Fruit fly (Drosophila melanogaster) whole organism, embryonic: ENCODE data around the gene CG15394.

Experiments used
- Atf-2 ChIP-seq: fragments of 200-800 bp; sonication (Bioruptor generic); optimal IDR thresholded peaks from 2 replicates; lab custom pipeline; 2016; ENCODE audit warnings: missing biosample characterization, missing genetic modification characterization
- Atf6 ChIP-seq: fragments of 200-800 bp; sonication (Bioruptor generic); IDR thresholded peaks from 2 replicates; pipeline ENCODE4 v1.3.6; 2022; ENCODE audit warnings: missing biosample characterization, missing genetic modification characterization
- CG1024 ChIP-seq: fragments of 200-800 bp; sonication (Bioruptor generic); IDR thresholded peaks from 2 replicates; pipeline ENCODE4 v1.3.6; 2022; ENCODE audit warnings: missing biosample characterization, missing genetic modification characterization
- CG10267 ChIP-seq: fragments of 200-800 bp; sonication (Bioruptor generic); optimal IDR thresholded peaks from 2 replicates; lab custom pipeline; 2018; ENCODE audit warnings: missing biosample characterization, mild to moderate bottlenecking, missing genetic modification characterization, moderate library complexity
- CG15073 ChIP-seq: fragments of 200-800 bp; sonication (Bioruptor generic); optimal IDR thresholded peaks from 2 replicates; lab custom pipeline; 2016; ENCODE audit warnings: missing biosample characterization, missing genetic modification characterization
- CG15514 ChIP-seq: fragments of 200-800 bp; sonication (Bioruptor generic); optimal IDR thresholded peaks from 3 replicates; lab custom pipeline; 2017; ENCODE audit warnings: missing biosample characterization, missing genetic modification characterization, mild to moderate bottlenecking, moderate library complexity, missing genetic modification reagents
- CG17361 ChIP-seq: fragments of 200-800 bp; sonication (Bioruptor generic); IDR thresholded peaks from 3 replicates; pipeline ENCODE4 v1.3.6; 2022; ENCODE audit warnings: missing biosample characterization, missing genetic modification characterization
- CG18262 ChIP-seq: fragments of 200-800 bp; optimal IDR thresholded peaks from 3 replicates; lab custom pipeline; 2019; ENCODE audit warnings: missing biosample characterization, mild to moderate bottlenecking, missing genetic modification characterization, moderate library complexity
- CG18619 ChIP-seq: fragments of 200-800 bp; sonication (Bioruptor generic); optimal IDR thresholded peaks from 3 replicates; lab custom pipeline; 2017; ENCODE audit warnings: missing biosample characterization, mild to moderate bottlenecking, missing genetic modification characterization
- CG2116 ChIP-seq: fragments of 200-800 bp; sonication (Bioruptor generic); optimal IDR thresholded peaks from 3 replicates; lab custom pipeline; 2018; ENCODE audit warnings: missing biosample characterization, mild to moderate bottlenecking, missing genetic modification characterization
- CG3838 ChIP-seq: fragments of 200-800 bp; sonication (Bioruptor generic); optimal IDR thresholded peaks from 3 replicates; lab custom pipeline; 2016; ENCODE audit warnings: missing biosample characterization, missing genetic modification characterization
- CG4617 ChIP-seq: fragments of 200-800 bp; sonication (Bioruptor generic); optimal IDR thresholded peaks from 3 replicates; lab custom pipeline; 2016; ENCODE audit warnings: missing biosample characterization, missing genetic modification characterization, borderline replicate concordance
- CG5953 ChIP-seq: fragments of 200-800 bp; sonication (Bioruptor generic); IDR thresholded peaks from 2 replicates; pipeline ENCODE4 v1.3.6; 2022; ENCODE audit warnings: missing biosample characterization, missing genetic modification characterization
- CG8290 ChIP-seq, 3 experiments: fragments of 200-800 bp; sonication (Bioruptor generic); optimal IDR thresholded peaks; 2 replicates each; lab custom pipeline; 2016 to 2019; ENCODE audit warnings: missing biosample characterization in 3 of 3, missing genetic modification characterization in 3 of 3, mild to moderate bottlenecking in 2 of 3, moderate library complexity in 1 of 3
- D19A ChIP-seq: fragments of 200-800 bp; optimal IDR thresholded peaks from 3 replicates; lab custom pipeline; 2019; ENCODE audit warnings: missing biosample characterization, mild to moderate bottlenecking, missing genetic modification characterization, moderate library complexity
- E2f2 ChIP-seq: fragments of 200-800 bp; sonication (Bioruptor generic); IDR thresholded peaks from 2 replicates; pipeline ENCODE4 v1.3.6; 2022; ENCODE audit warnings: missing biosample characterization, missing genetic modification characterization
- Hey ChIP-seq: fragments of 200-800 bp; sonication (Bioruptor generic); optimal IDR thresholded peaks from 3 replicates; lab custom pipeline; 2018; ENCODE audit warnings: missing biosample characterization, mild to moderate bottlenecking, missing genetic modification characterization
- Hr3 ChIP-seq: fragments of 200-800 bp; sonication (Bioruptor generic); optimal IDR thresholded peaks from 3 replicates; lab custom pipeline; 2016; ENCODE audit warnings: missing biosample characterization, missing genetic modification characterization
- Lhr ChIP-seq: fragments of 200-800 bp; sonication (Bioruptor generic); optimal IDR thresholded peaks from 3 replicates; lab custom pipeline; 2017; ENCODE audit warnings: mild to moderate bottlenecking, missing biosample characterization, missing genetic modification reagents, missing genetic modification characterization
- MBD-R2 ChIP-seq: fragments of 200-800 bp; sonication (Bioruptor generic); IDR thresholded peaks from 2 replicates; pipeline ENCODE4 v1.3.6; 2022; ENCODE audit warnings: missing biosample characterization, missing genetic modification characterization
- Mad ChIP-seq: fragments of 200-800 bp; sonication (Bioruptor generic); optimal IDR thresholded peaks from 2 replicates; lab custom pipeline; 2016; ENCODE audit warnings: missing biosample characterization, missing genetic modification characterization
- Med ChIP-seq: fragments of 200-800 bp; sonication (Bioruptor generic); peaks from one replicate; lab custom pipeline; 2016; ENCODE audit warnings: missing biosample characterization, missing genetic modification characterization, mild to moderate bottlenecking, inconsistent platforms, moderate library complexity
- NC2β ChIP-seq: fragments of 200-800 bp; sonication (Bioruptor generic); optimal IDR thresholded peaks from 2 replicates; lab custom pipeline; 2016; ENCODE audit warnings: missing biosample characterization, missing genetic modification characterization
- Nf-YC ChIP-seq: fragments of 200-800 bp; optimal IDR thresholded peaks from 3 replicates; lab custom pipeline; 2019; ENCODE audit warnings: missing biosample characterization, mild to moderate bottlenecking, missing genetic modification characterization, moderate library complexity
- Scr ChIP-seq: fragments of 200-800 bp; sonication (Bioruptor generic); IDR thresholded peaks from 2 replicates; pipeline ENCODE4 v1.3.6; 2022; ENCODE audit warnings: missing biosample characterization, missing genetic modification characterization; ENCODE audit not compliant: partially characterized antibody
- Sin3A ChIP-seq: fragments of >200 bp; optimal IDR thresholded peaks from 2 replicates; lab custom pipeline; 2018
- al ChIP-seq: fragments of 200-800 bp; sonication (Bioruptor generic); IDR thresholded peaks from 2 replicates; pipeline ENCODE4 v1.3.6; 2022; ENCODE audit warnings: missing biosample characterization, missing genetic modification characterization
- croc ChIP-seq: fragments of 200-800 bp; sonication (Bioruptor generic); conservative IDR thresholded peaks from 3 replicates; pipeline ENCODE4 v1.3.6; 2022; ENCODE audit warnings: missing biosample characterization, missing genetic modification characterization
- crp ChIP-seq, 2 experiments: fragments of 200-800 bp; sonication (Bioruptor generic); optimal IDR thresholded peaks; 2 replicates in 1 of 2; 3 replicates in 1 of 2; lab custom pipeline; 2017; ENCODE audit warnings: missing biosample characterization in 2 of 2, missing genetic modification characterization in 2 of 2, mild to moderate bottlenecking in 1 of 2, moderate library complexity in 1 of 2
- disco-r ChIP-seq: fragments of 200-800 bp; sonication (Bioruptor generic); optimal IDR thresholded peaks from 2 replicates; lab custom pipeline; 2016; ENCODE audit warnings: missing biosample characterization, missing genetic modification characterization
- eve ChIP-seq, 2 experiments: fragments of >200 bp; optimal IDR thresholded peaks; 2 replicates each; lab custom pipeline; 2017; ENCODE audit warnings: missing biosample characterization in 2 of 2, missing genetic modification characterization in 2 of 2
- gsb ChIP-seq: fragments of 200-800 bp; sonication (Bioruptor generic); IDR thresholded peaks from 2 replicates; pipeline ENCODE4 v1.3.6; 2022; ENCODE audit warnings: missing biosample characterization, missing genetic modification characterization
- her ChIP-seq: fragments of 200-800 bp; sonication (Bioruptor generic); optimal IDR thresholded peaks from 2 replicates; lab custom pipeline; 2016; ENCODE audit warnings: missing biosample characterization, missing genetic modification characterization
- hkb ChIP-seq, 2 experiments: fragments of 200-800 bp in 1 of 2; fragments of >200 bp in 1 of 2; sonication (Bioruptor generic) in 1 of 2; IDR thresholded peaks in 1 of 2; optimal IDR thresholded peaks in 1 of 2; 2 replicates each; pipeline versions ENCODE4 v1.3.6 to Lab custom; 2017 to 2022; ENCODE audit warnings: missing biosample characterization in 1 of 2, missing genetic modification characterization in 1 of 2
- hth ChIP-seq: fragments of >200 bp; optimal IDR thresholded peaks from 2 replicates; lab custom pipeline; 2017; ENCODE audit warnings: inconsistent platforms
- inv ChIP-seq: fragments of 200-800 bp; sonication (Bioruptor generic); IDR thresholded peaks from 2 replicates; pipeline ENCODE4 v1.3.6; 2022; ENCODE audit warnings: missing biosample characterization, missing genetic modification characterization; ENCODE audit not compliant: partially characterized antibody
- kay ChIP-seq: fragments of 200-800 bp; sonication (Bioruptor generic); optimal IDR thresholded peaks from 2 replicates; lab custom pipeline; 2016; ENCODE audit warnings: missing biosample characterization, missing genetic modification characterization
- p53 ChIP-seq: fragments of 200-800 bp; sonication (Bioruptor generic); optimal IDR thresholded peaks from 2 replicates; lab custom pipeline; 2016; ENCODE audit warnings: missing biosample characterization, missing genetic modification characterization
- peb ChIP-seq: fragments of 200-800 bp; sonication (Bioruptor generic); IDR thresholded peaks from 2 replicates; pipeline ENCODE4 v1.3.6; 2022; ENCODE audit warnings: missing biosample characterization, missing genetic modification characterization
- prd ChIP-seq, 3 experiments: fragments of >200 bp in 2 of 3; fragments of 200-800 bp in 1 of 3; sonication (Bioruptor generic) in 1 of 3; optimal IDR thresholded peaks in 2 of 3; IDR thresholded peaks in 1 of 3; 2 replicates in 2 of 3; 3 replicates in 1 of 3; pipeline versions ENCODE4 v1.3.6 to Lab custom; 2017 to 2022; ENCODE audit warnings: missing biosample characterization in 1 of 3, missing genetic modification characterization in 1 of 3
- rib ChIP-seq: fragments of 200-800 bp; sonication (Bioruptor generic); IDR thresholded peaks from 2 replicates; pipeline ENCODE4 v1.3.6; 2022; ENCODE audit warnings: missing biosample characterization, missing genetic modification characterization
- row ChIP-seq: fragments of 200-800 bp; sonication (Bioruptor generic); IDR thresholded peaks from 3 replicates; pipeline ENCODE4 v1.3.6; 2022; ENCODE audit warnings: missing biosample characterization, missing genetic modification characterization
- slou ChIP-seq: fragments of 200-800 bp; sonication (Bioruptor generic); optimal IDR thresholded peaks from 3 replicates; lab custom pipeline; 2016; ENCODE audit warnings: missing biosample characterization, missing genetic modification characterization
- slp2 ChIP-seq: fragments of 200-800 bp; sonication (Bioruptor generic); optimal IDR thresholded peaks from 2 replicates; lab custom pipeline; 2016; ENCODE audit warnings: missing biosample characterization, missing genetic modification characterization
- sob ChIP-seq: fragments of 200-800 bp; sonication (Bioruptor generic); IDR thresholded peaks from 2 replicates; pipeline ENCODE4 v1.3.6; 2022; ENCODE audit warnings: missing biosample characterization, missing genetic modification characterization
- sr ChIP-seq: fragments of 200-800 bp; sonication (Bioruptor generic); IDR thresholded peaks from 3 replicates; pipeline ENCODE4 v1.3.6; 2022; ENCODE audit warnings: missing biosample characterization, missing genetic modification characterization
- ssp ChIP-seq: fragments of 200-800 bp; sonication (Bioruptor generic); IDR thresholded peaks from 2 replicates; pipeline ENCODE4 v1.3.6; 2022; ENCODE audit warnings: missing biosample characterization, missing genetic modification characterization
- sug ChIP-seq: fragments of 200-800 bp; optimal IDR thresholded peaks from 2 replicates; lab custom pipeline; 2019; ENCODE audit warnings: missing biosample characterization, mild to moderate bottlenecking, missing genetic modification characterization, moderate library complexity
- tio ChIP-seq: fragments of 200-800 bp; sonication (Bioruptor generic); optimal IDR thresholded peaks from 2 replicates; lab custom pipeline; 2017; ENCODE audit warnings: missing biosample characterization, missing genetic modification characterization, inconsistent platforms
- trem ChIP-seq: fragments of 200-800 bp; optimal IDR thresholded peaks from 3 replicates; lab custom pipeline; 2019; ENCODE audit warnings: missing biosample characterization, mild to moderate bottlenecking, missing genetic modification characterization, moderate library complexity

CG15394 gene

dm6 chr2L:2579669-2580351 is 11.9 kb upstream of the CG15394 start, which contains the start of the genes ND-B17.2 and Arpc5 (continued):
- TF ChIP-seq inv (GFP tag; lab: Robert Waterston, UW) = no peak
- peak; percentile 43; the same call in 1 of the 2 replicates for TF ChIP-seq Scr
- TF ChIP-seq Mad (GFP tag; lab: Kevin White, UChicago) = peak; percentile 1
- peak; percentile 73 for TF ChIP-seq kay (GFP tag; lab: Kevin White, UChicago)
- no peak for TF ChIP-seq rib (GFP tag; lab: Robert Waterston, UW)
- no peak for TF ChIP-seq CG15073 (GFP tag; lab: Kevin White, UChicago)
- TF ChIP-seq croc = no peak
- TF ChIP-seq CG5953 (GFP tag; lab: Robert Waterston, UW) = no peak
- no peak for TF ChIP-seq CG3838 (GFP tag; lab: Kevin White, UChicago)
- TF ChIP-seq disco-r = no peak
- peak; percentile 8 for TF ChIP-seq Atf-2 (GFP tag; lab: Kevin White, UChicago)
- peak; percentile 75 for TF ChIP-seq row (GFP tag; lab: Robert Waterston, UW)
- peak in 1 of 2 experiments; percentile 85 for TF ChIP-seq crp (GFP tag; optimal IDR thresholded peaks at IDR 0.05; lab: Kevin White, UChicago)
- TF ChIP-seq slou (GFP tag; lab: Kevin White, UChicago) = no peak
- no peak for TF ChIP-seq Atf6 (GFP tag; lab: Robert Waterston, UW)
- peak; percentile 89 for TF ChIP-seq MBD-R2
- peak; percentile 47; the same call in 1 of the 2 replicates for TF ChIP-seq E2f2 (GFP tag; lab: Robert Waterston, UW)
- no peak for TF ChIP-seq al
- peak; percentile 85 for TF ChIP-seq Med (GFP tag; lab: Kevin White, UChicago)
- no peak for TF ChIP-seq CG18619
- peak; percentile 23 for TF ChIP-seq CG2116 (GFP tag; lab: Kevin White, UChicago)
- no peak for TF ChIP-seq her (GFP tag; lab: Kevin White, UChicago)
- peak; percentile 32 for TF ChIP-seq sug (tag; lab: Kevin White, UChicago)
- no peak for TF ChIP-seq hth (lab: Kevin White, UChicago)
- no peak for TF ChIP-seq D19A (tag; lab: Kevin White, UChicago)
- TF ChIP-seq hkb (optimal IDR thresholded peaks at IDR 0.05; lab: Kevin White, UChicago) = peak; percentile 33
- no peak for TF ChIP-seq hkb (GFP tag; IDR thresholded peaks at IDR 0.05; lab: Robert Waterston, UW)
- TF ChIP-seq sob = no peak
- peak; percentile 60 for TF ChIP-seq CG10267 (tag; lab: Kevin White, UChicago)
- peak; percentile 49 for TF ChIP-seq Lhr (GFP tag; lab: Kevin White, UChicago)
- no peak for TF ChIP-seq Nf-YC
- TF ChIP-seq Hr3 (GFP tag; lab: Kevin White, UChicago) = no peak
- peak; percentile 54 for TF ChIP-seq CG8290 (GFP tag; optimal IDR thresholded peaks at IDR 0.05; lab: Kevin White, UChicago)
- no peak for TF ChIP-seq CG8290 (tag; optimal IDR thresholded peaks at IDR 0.05; lab: Kevin White, UChicago)
- peak; percentile 88 for TF ChIP-seq Sin3A (lab: Kevin White, UChicago)
- TF ChIP-seq Hey = no peak
- no peak for TF ChIP-seq gsb
- no peak for TF ChIP-seq slp2 (GFP tag; lab: Kevin White, UChicago)
- TF ChIP-seq eve (GFP tag; optimal IDR thresholded peaks at IDR 0.05; lab: Kevin White, UChicago) = no peak
- peak; percentile 78 for TF ChIP-seq CG4617 (GFP tag; lab: Kevin White, UChicago)
- no peak for TF ChIP-seq p53 (GFP tag; lab: Kevin White, UChicago)
- TF ChIP-seq CG15514 = peak; percentile 30
- peak; percentile 91 for TF ChIP-seq trem
- TF ChIP-seq CG17361 = peak; percentile 47; the same call in 1 of the 3 replicates
- TF ChIP-seq tio = no peak
- peak; percentile 21 for TF ChIP-seq NC2β
- no peak for TF ChIP-seq prd (optimal IDR thresholded peaks at IDR 0.05; lab: Kevin White, UChicago)
- TF ChIP-seq prd (GFP tag; IDR thresholded peaks at IDR 0.05; lab: Robert Waterston, UW) = no peak
- no peak for TF ChIP-seq sr (GFP tag; lab: Robert Waterston, UW)
- TF ChIP-seq CG1024 (GFP tag; lab: Robert Waterston, UW) = no peak
- peak; percentile 29 for TF ChIP-seq CG18262 (tag; lab: Kevin White, UChicago)
- no peak for TF ChIP-seq ssp (GFP tag; lab: Robert Waterston, UW)
- TF ChIP-seq peb (GFP tag; lab: Robert Waterston, UW) = no peak
